Fruit fly (Drosophila melanogaster): Measurements from ENCODE around the gene Ziz.

- TF ChIP-seq CG32006 (GFP tag; optimal IDR thresholded peaks at IDR 0.05): no peak
- no peak for TF ChIP-seq eg (GFP tag; IDR thresholded peaks at IDR 0.05)
- TF ChIP-seq Hr39 (GFP tag; optimal IDR thresholded peaks at IDR 0.05): no peak
These were observed 64.1 kb downstream of the Ziz start for dm6 chr2L:7431861-7432601.
